Worm (Caenorhabditis elegans) whole organism, midembryonic: ENCODE results near the gene abhd-5.1.

ENCODE experiments used
- T22C8.4 ChIP-seq: fragments of 200-800 bp; sonication (Bioruptor generic); IDR thresholded peaks from 2 replicates; pipeline ENCODE4 v1.3.6; 2022; ENCODE audit warnings: missing genetic modification characterization, missing compliant biosample characterization
- cog-1 ChIP-seq: sonication (generic microtip); optimal IDR thresholded peaks from 2 replicates; lab custom pipeline; 2016; ENCODE audit warnings: missing genetic modification characterization, missing compliant biosample characterization
- flt-1 ChIP-seq: fragments of 200-800 bp; sonication (Bioruptor generic); IDR thresholded peaks from 2 replicates; pipeline ENCODE4 v1.3.6; 2022; ENCODE audit warnings: missing genetic modification characterization, missing compliant biosample characterization
- klf-2 ChIP-seq: fragments of 200-800 bp; sonication (Bioruptor generic); conservative IDR thresholded peaks from 2 replicates; pipeline ENCODE4 v1.3.6; 2022; ENCODE audit warnings: missing genetic modification reagents, missing genetic modification characterization, missing compliant biosample characterization
- med-1 ChIP-seq: sonication (generic microtip); optimal IDR thresholded peaks from 2 replicates; lab custom pipeline; 2017; ENCODE audit warnings: missing genetic modification characterization, mild to moderate bottlenecking, missing compliant biosample characterization, antibody characterized with exemption, missing genetic modification reagents; ENCODE audit not compliant: insufficient read depth
- ref-1 ChIP-seq: fragments of 200-800 bp; sonication (Bioruptor generic); conservative IDR thresholded peaks from 2 replicates; pipeline ENCODE4 v1.3.6; 2022; ENCODE audit warnings: missing genetic modification reagents, missing genetic modification characterization, missing compliant biosample characterization
- ztf-23 ChIP-seq: fragments of 200-800 bp; sonication (Bioruptor generic); IDR thresholded peaks from 2 replicates; pipeline ENCODE4 v1.3.6; 2022; ENCODE audit warnings: missing genetic modification reagents, missing genetic modification characterization, missing compliant biosample characterization
- ztf-29 ChIP-seq: fragments of 200-800 bp; sonication (Bioruptor generic); IDR thresholded peaks from 2 replicates; pipeline ENCODE4 v1.3.6; 2022; ENCODE audit warnings: missing genetic modification reagents, missing genetic modification characterization, missing compliant biosample characterization

DNA sequence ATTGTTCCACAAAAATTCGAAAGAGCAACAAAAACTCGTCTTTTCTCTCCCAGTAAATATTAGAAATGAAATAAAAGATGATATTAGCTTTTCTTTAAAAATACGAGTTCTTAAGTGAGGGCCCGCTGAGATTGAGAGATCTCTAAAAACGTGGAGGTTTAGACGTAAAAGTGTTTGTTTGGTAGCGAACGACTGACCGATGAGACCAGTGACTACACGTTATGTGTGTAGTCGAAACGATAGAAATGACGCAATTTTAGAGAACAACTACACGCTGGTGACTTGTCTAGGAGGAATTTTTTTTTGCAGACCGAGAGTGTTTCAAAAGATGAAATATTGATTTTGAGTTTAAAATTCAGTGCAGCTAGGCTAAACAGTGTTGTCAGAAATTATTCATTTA lies 15.3 kb downstream of the abhd-5.1 start, which contains the start of gene C37H5.13:
- no peak for TF ChIP-seq ztf-23 (GFP tag; lab: Robert Waterston, UW)
- no peak for TF ChIP-seq med-1 (GFP tag; lab: Kevin White, UChicago)
- TF ChIP-seq cog-1 (tag; lab: Kevin White, UChicago) = no peak
- TF ChIP-seq ztf-29 (GFP tag; lab: Robert Waterston, UW) = no peak
- no peak for TF ChIP-seq flt-1 (GFP tag; lab: Robert Waterston, UW)
- TF ChIP-seq klf-2 (GFP tag; lab: Robert Waterston, UW) = no peak
- TF ChIP-seq ref-1 (GFP tag; lab: Robert Waterston, UW) = no peak
- no peak for TF ChIP-seq T22C8.4 (GFP tag; lab: Robert Waterston, UW)
